Fruit fly (Drosophila melanogaster) Kc167 (cell line): ENCODE results near the gene cact.

ENCODE experiments used
- h ChIP-seq: fragments of >200 bp; optimal IDR thresholded peaks from 3 replicates; lab custom pipeline; 2018; ENCODE audit warnings: missing external identifiers
- insv ChIP-seq: fragments of >200 bp; optimal IDR thresholded peaks from 3 replicates; lab custom pipeline; 2018; ENCODE audit warnings: missing external identifiers

DNA sequence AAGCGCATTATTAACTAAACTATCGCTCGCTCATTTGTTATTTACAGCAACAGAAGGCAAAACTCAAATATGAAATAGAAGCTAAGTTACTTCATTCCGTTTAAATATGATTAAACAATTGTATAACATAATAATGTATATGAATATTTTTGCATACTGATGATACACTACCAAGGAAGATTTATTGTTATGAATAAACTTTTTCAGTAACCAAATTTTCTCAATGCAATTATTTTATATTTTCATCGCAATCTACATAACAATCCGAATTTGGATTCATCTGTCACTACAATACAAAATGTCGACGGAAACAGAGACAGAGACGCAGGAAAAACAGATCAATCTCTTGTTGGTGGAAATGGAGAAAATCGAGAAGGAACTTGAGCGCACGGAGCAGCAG lies 35.0 kb downstream of the cact start, which contains the start of gene CG17329:
- no peak for TF ChIP-seq h
- TF ChIP-seq insv (lab: Kevin White, UChicago) = no peak
